Worm (Caenorhabditis elegans) whole organism, L2 larva: ENCODE results near the gene F23A7.8.
"Not testable (repeated sequence)": the region's sequence is repeated elsewhere in the genome, so short reads cannot be mapped to it uniquely, and the experiment has no call there.

Source experiments
- C34F6.9 ChIP-seq: fragments of 150-350 bp; optimal IDR thresholded peaks from 2 replicates; lab custom pipeline; 2014; ENCODE audit warnings: missing biosample characterization, missing genetic modification characterization
- F13H6.1 ChIP-seq: sonication (generic microtip); optimal IDR thresholded peaks from 2 replicates; lab custom pipeline; 2016; ENCODE audit warnings: missing genetic modification characterization, missing compliant biosample characterization
- Y55F3AM.14 ChIP-seq: fragments of 200-800 bp; sonication (Bioruptor generic); optimal IDR thresholded peaks from 2 replicates; lab custom pipeline; 2018; ENCODE audit warnings: mild to moderate bottlenecking, missing genetic modification characterization, missing compliant biosample characterization
- ZK546.5 ChIP-seq: sonication (generic microtip); optimal IDR thresholded peaks from 2 replicates; lab custom pipeline; 2017; ENCODE audit warnings: missing biosample characterization, missing genetic modification characterization
- aly-2 ChIP-seq: fragments of 150-350 bp; optimal IDR thresholded peaks from 2 replicates; lab custom pipeline; 2014; ENCODE audit warnings: missing biosample characterization, missing genetic modification characterization
- ama-1 ChIP-seq: fragments of 150-350 bp; optimal IDR thresholded peaks from 2 replicates; lab custom pipeline; 2018; ENCODE audit warnings: inconsistent platforms
- blmp-1 ChIP-seq: sonication (generic microtip); optimal IDR thresholded peaks from 2 replicates; lab custom pipeline; 2017; ENCODE audit warnings: missing genetic modification characterization, mild to moderate bottlenecking, missing compliant biosample characterization, antibody characterized with exemption, moderate library complexity; ENCODE audit not compliant: insufficient read depth
- ceh-16 ChIP-seq: fragments of 150-350 bp; optimal IDR thresholded peaks from 2 replicates; lab custom pipeline; 2014; ENCODE audit warnings: missing biosample characterization, missing genetic modification characterization
- crh-2 ChIP-seq: sonication (generic microtip); optimal IDR thresholded peaks from 2 replicates; lab custom pipeline; 2017; ENCODE audit warnings: missing biosample characterization, missing genetic modification characterization
- dmd-4 ChIP-seq: sonication (generic microtip); optimal IDR thresholded peaks from 2 replicates; lab custom pipeline; 2017; ENCODE audit warnings: missing biosample characterization, missing genetic modification characterization
- elt-1 ChIP-seq: fragments of 150-350 bp; optimal IDR thresholded peaks from 2 replicates; lab custom pipeline; 2014; ENCODE audit warnings: missing biosample characterization, missing genetic modification characterization
- elt-3 ChIP-seq: sonication (generic microtip); optimal IDR thresholded peaks from 2 replicates; lab custom pipeline; 2017; ENCODE audit warnings: missing biosample characterization, missing genetic modification characterization
- fos-1 ChIP-seq: fragments of 150-350 bp; optimal IDR thresholded peaks from 2 replicates; lab custom pipeline; 2014; ENCODE audit warnings: missing biosample characterization, missing genetic modification characterization
- gmeb-1 ChIP-seq: fragments of 150-350 bp; optimal IDR thresholded peaks from 2 replicates; lab custom pipeline; 2014; ENCODE audit warnings: missing biosample characterization, missing genetic modification characterization
- lin-11 ChIP-seq: fragments of 150-350 bp; sonication (generic microtip); optimal IDR thresholded peaks from 2 replicates; lab custom pipeline; 2014; ENCODE audit warnings: missing biosample characterization, missing genetic modification characterization, inconsistent platforms, mixed read lengths
- lin-13 ChIP-seq: fragments of 150-350 bp; optimal IDR thresholded peaks from 2 replicates; lab custom pipeline; 2014; ENCODE audit warnings: missing biosample characterization, missing genetic modification reagents, missing genetic modification characterization
- lin-39 ChIP-seq: fragments of 150-350 bp; optimal IDR thresholded peaks from 2 replicates; lab custom pipeline; 2014; ENCODE audit warnings: missing biosample characterization, missing genetic modification reagents, missing genetic modification characterization
- lsy-2 ChIP-seq, 2 experiments: fragments of 150-350 bp in 1 of 2; sonication (generic microtip) in 1 of 2; optimal IDR thresholded peaks; 2 replicates each; lab custom pipeline; 2014 to 2017; ENCODE audit warnings: missing biosample characterization in 2 of 2, missing genetic modification characterization in 2 of 2
- mbf-1 ChIP-seq: sonication (generic microtip); optimal IDR thresholded peaks from 2 replicates; lab custom pipeline; 2017; ENCODE audit warnings: missing biosample characterization, missing genetic modification characterization
- mdl-1 ChIP-seq, 2 experiments: fragments of 150-350 bp in 1 of 2; sonication (generic microtip) in 1 of 2; optimal IDR thresholded peaks; 2 replicates each; lab custom pipeline; 2017; ENCODE audit warnings: missing biosample characterization in 2 of 2, missing genetic modification characterization in 2 of 2
- nhr-10 ChIP-seq: sonication (generic microtip); optimal IDR thresholded peaks from 2 replicates; lab custom pipeline; 2017; ENCODE audit warnings: missing biosample characterization, missing genetic modification characterization
- nhr-11 ChIP-seq: fragments of 150-350 bp; optimal IDR thresholded peaks from 2 replicates; lab custom pipeline; 2014; ENCODE audit warnings: missing biosample characterization, missing genetic modification characterization
- nhr-129 ChIP-seq: fragments of 150-350 bp; optimal IDR thresholded peaks from 2 replicates; lab custom pipeline; 2014; ENCODE audit warnings: missing biosample characterization, missing genetic modification characterization
- nhr-21 ChIP-seq: fragments of 150-350 bp; optimal IDR thresholded peaks from 2 replicates; lab custom pipeline; 2014; ENCODE audit warnings: missing biosample characterization, missing genetic modification characterization
- nhr-23 ChIP-seq: fragments of 150-350 bp; optimal IDR thresholded peaks from 2 replicates; lab custom pipeline; 2014; ENCODE audit warnings: missing biosample characterization, missing genetic modification reagents, missing genetic modification characterization
- nhr-237 ChIP-seq: fragments of 150-350 bp; optimal IDR thresholded peaks from 2 replicates; lab custom pipeline; 2014; ENCODE audit warnings: missing biosample characterization, missing genetic modification characterization
- nhr-25 ChIP-seq: fragments of 150-350 bp; sonication (generic microtip); optimal IDR thresholded peaks from 3 replicates; lab custom pipeline; 2014; ENCODE audit warnings: missing biosample characterization, missing genetic modification characterization
- nhr-6 ChIP-seq: fragments of 150-350 bp; optimal IDR thresholded peaks from 2 replicates; lab custom pipeline; 2014; ENCODE audit warnings: missing biosample characterization, missing genetic modification characterization
- nhr-77 ChIP-seq: fragments of 150-350 bp; optimal IDR thresholded peaks from 2 replicates; lab custom pipeline; 2014; ENCODE audit warnings: missing biosample characterization, missing genetic modification characterization
- sem-4 ChIP-seq: fragments of 150-350 bp; optimal IDR thresholded peaks from 2 replicates; lab custom pipeline; 2014; ENCODE audit warnings: missing biosample characterization, missing genetic modification reagents, missing genetic modification characterization
- skn-1 ChIP-seq: sonication (generic microtip); optimal IDR thresholded peaks from 2 replicates; lab custom pipeline; 2017; ENCODE audit warnings: missing biosample characterization, missing genetic modification characterization
- sma-3 ChIP-seq: sonication (generic microtip); optimal IDR thresholded peaks from 2 replicates; lab custom pipeline; 2016; ENCODE audit warnings: missing genetic modification reagents, missing genetic modification characterization, missing compliant biosample characterization
- sma-9 ChIP-seq, 2 experiments: fragments of 150-350 bp in 1 of 2; sonication (generic microtip) in 1 of 2; optimal IDR thresholded peaks; 2 replicates each; lab custom pipeline; 2014 to 2016; ENCODE audit warnings: missing genetic modification characterization in 2 of 2, mild to moderate bottlenecking in 1 of 2, missing biosample characterization in 1 of 2, missing compliant biosample characterization in 1 of 2, missing genetic modification reagents in 1 of 2, moderate library complexity in 1 of 2
- unc-39 ChIP-seq: fragments of 150-350 bp; optimal IDR thresholded peaks from 2 replicates; lab custom pipeline; 2014; ENCODE audit warnings: missing biosample characterization, missing genetic modification characterization
- unc-62 ChIP-seq: fragments of 150-350 bp; optimal IDR thresholded peaks from 2 replicates; lab custom pipeline; 2014; ENCODE audit warnings: missing biosample characterization, missing genetic modification reagents, missing genetic modification characterization
- zag-1 ChIP-seq: fragments of 150-350 bp; optimal IDR thresholded peaks from 2 replicates; lab custom pipeline; 2014; ENCODE audit warnings: missing biosample characterization, missing genetic modification characterization
- ztf-1 ChIP-seq: fragments of 200-800 bp; sonication (Bioruptor generic); conservative IDR thresholded peaks from 2 replicates; pipeline ENCODE4 v1.3.6; 2022; ENCODE audit warnings: missing genetic modification characterization, missing compliant biosample characterization
- ztf-11 ChIP-seq: sonication (generic microtip); optimal IDR thresholded peaks from 2 replicates; lab custom pipeline; 2017; ENCODE audit warnings: missing biosample characterization, missing genetic modification characterization

Gene F23A7.8

DNA sequence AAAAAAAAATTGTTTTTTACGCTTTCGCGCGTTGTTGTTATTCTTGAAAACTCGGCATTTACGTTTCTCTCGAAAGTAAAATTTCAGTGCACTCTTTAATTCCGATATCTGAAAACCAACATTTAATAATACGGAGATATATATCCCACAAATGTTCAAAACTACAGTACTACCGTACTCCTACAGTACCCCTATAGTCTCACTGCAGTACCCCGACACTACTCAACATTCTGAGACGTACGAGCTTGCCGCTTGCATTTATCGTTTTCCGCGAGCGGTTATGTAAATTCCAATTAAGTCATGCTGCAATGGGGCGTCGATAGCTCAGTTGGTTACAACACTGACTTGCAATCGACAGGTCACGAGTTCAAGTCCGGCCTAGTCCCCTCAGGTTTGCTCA lies at the start of gene F23A7.8:
F23A7.8 (plus strand) TSS at position 301 of the 400 bp plus-strand sequence.
- TF ChIP-seq aly-2, nhr-6, elt-3 (tag; lab: Kevin White, UChicago): not testable (repeated sequence)

DNA sequence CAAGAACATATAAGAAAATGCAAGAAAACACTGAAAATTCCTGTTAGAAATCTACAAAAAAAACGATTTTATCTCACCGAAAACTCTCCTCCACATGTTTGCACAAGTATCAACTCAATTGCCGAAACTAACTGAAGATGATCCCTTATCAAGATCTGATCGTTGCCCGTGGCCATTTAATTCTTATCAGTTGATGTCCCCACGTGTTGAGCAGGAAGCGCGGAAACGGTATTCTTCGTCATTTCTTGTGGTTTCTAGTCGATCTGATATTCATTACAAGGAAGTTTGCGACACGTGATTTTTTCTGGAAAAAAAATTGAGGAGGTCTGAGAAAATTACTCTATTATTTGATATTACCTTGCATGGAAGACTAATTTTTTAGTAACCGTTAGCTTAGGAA lies 49.8 kb upstream of the F23A7.8 start, which contains the start of gene F09C8.1:
F09C8.1 (minus strand) TSS at position 123 of the 400 bp plus-strand sequence.
- TF ChIP-seq C34F6.9 (tag; lab: Kevin White, UChicago) (no peak), F13H6.1 (peak; percentile 5), blmp-1 (tag; lab: Kevin White, UChicago) (no peak), elt-3 (tag; lab: Kevin White, UChicago) (no peak), mbf-1 (tag; lab: Kevin White, UChicago) (no peak), gmeb-1 (tag; lab: Kevin White, UChicago) (peak; percentile 54), ama-1 (lab: Kevin White, UChicago) (no peak), lin-11 (tag; lab: Kevin White, UChicago) (no peak), zag-1 (no peak), mdl-1 (tag; optimal IDR thresholded peaks at IDR 0.05; lab: Kevin White, UChicago) (peak in 1 of 2 experiments; percentile 74), nhr-237 (no peak), fos-1 (tag; lab: Kevin White, UChicago) (peak; percentile 78), lin-13 (no peak), sma-3 (GFP tag; lab: Kevin White, UChicago) (no peak), nhr-129 (no peak), sma-9 (GFP tag; optimal IDR thresholded peaks at IDR 0.05; lab: Kevin White, UChicago) (peak; percentile 83), sma-9 (tag; optimal IDR thresholded peaks at IDR 0.05; lab: Kevin White, UChicago) (no peak), nhr-23 (no peak), unc-39 (tag; lab: Kevin White, UChicago) (no peak), lin-39 (tag; lab: Kevin White, UChicago) (no peak), lsy-2 (tag; optimal IDR thresholded peaks at IDR 0.05; lab: Kevin White, UChicago) (no peak), Y55F3AM.14 (GFP tag; lab: Kevin White, UChicago) (no peak)
- TF ChIP-seq, all 48 proteins: peak for 5

DNA sequence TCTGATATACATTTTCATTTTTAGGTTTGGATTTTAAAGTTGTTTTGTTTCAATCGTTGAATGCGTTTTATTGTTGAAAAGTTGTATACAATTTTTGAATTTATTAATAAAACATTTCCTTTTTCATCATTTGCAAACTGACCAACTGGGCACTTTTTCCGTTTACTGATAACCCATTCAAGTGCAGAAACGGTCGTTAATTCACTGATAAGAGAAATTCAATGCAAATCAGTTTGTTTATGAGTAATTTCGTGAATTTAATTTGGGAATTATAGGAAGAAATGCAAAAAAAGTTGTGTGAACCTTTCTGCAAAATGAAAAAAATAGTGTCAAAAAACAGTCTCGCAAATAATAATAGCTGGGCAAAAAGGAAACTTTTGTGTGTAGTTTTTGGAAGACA lies 46.7 kb upstream of the F23A7.8 start:
- TF ChIP-seq crh-2 (tag; lab: Kevin White, UChicago) (peak; percentile 9), ztf-1 (GFP tag; lab: Robert Waterston, UW) (no peak), nhr-11 (tag; lab: Kevin White, UChicago) (no peak), nhr-25 (tag; lab: Kevin White, UChicago) (no peak), fos-1 (tag; lab: Kevin White, UChicago) (peak; percentile 94), ama-1 (lab: Kevin White, UChicago) (no peak), nhr-237 (no peak), F13H6.1 (no peak), dmd-4 (tag; lab: Kevin White, UChicago) (no peak), lin-13 (no peak), unc-39 (tag; lab: Kevin White, UChicago) (no peak), nhr-10 (tag; lab: Kevin White, UChicago) (no peak), gmeb-1 (tag; lab: Kevin White, UChicago) (no peak), sma-9 (GFP tag; optimal IDR thresholded peaks at IDR 0.05; lab: Kevin White, UChicago) (peak; percentile 51), sma-9 (tag; optimal IDR thresholded peaks at IDR 0.05; lab: Kevin White, UChicago) (no peak), nhr-77 (no peak)

DNA sequence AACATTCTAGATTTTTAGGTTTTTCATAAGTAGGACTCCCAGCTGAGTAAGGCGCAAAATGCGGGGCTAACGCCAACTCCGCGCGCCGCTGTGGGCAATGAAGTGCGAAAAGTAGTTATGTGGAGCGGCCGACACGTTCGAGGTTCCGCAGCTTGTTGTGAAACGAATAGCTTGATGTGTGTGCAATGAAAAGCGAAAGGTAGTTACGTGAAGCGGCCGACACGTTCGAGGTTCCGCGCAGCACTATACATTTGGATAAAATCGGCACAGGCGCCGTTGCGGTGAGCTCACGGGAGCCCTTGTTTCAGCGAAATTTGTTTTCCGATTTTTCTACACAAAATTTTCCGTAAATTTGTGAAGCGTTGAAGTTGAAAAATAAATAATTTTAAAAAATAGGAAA lies 46.2 kb upstream of the F23A7.8 start:
- TF ChIP-seq ama-1 (lab: Kevin White, UChicago) (no peak), elt-1 (tag; lab: Kevin White, UChicago) (no peak), nhr-237 (no peak), ztf-11 (tag; lab: Kevin White, UChicago) (no peak), mdl-1 (tag; optimal IDR thresholded peaks at IDR 0.05; lab: Kevin White, UChicago) (no peak), sem-4 (tag; lab: Kevin White, UChicago) (no peak), ZK546.5 (tag; lab: Kevin White, UChicago) (no peak), nhr-25 (tag; lab: Kevin White, UChicago) (no peak), unc-62 (GFP tag; lab: Kevin White, UChicago) (no peak), ztf-1 (GFP tag; lab: Robert Waterston, UW) (no peak), lin-13 (no peak), ceh-16 (tag; lab: Kevin White, UChicago) (no peak), lsy-2 (tag; optimal IDR thresholded peaks at IDR 0.05; lab: Kevin White, UChicago) (no peak), nhr-21 (no peak), skn-1 (tag; lab: Kevin White, UChicago) (no peak)
